Fruit fly (Drosophila melanogaster): ENCODE data around the gene Epg5.
A peak's percentile ranks its signal among the peaks of the same experiment; 100 is the strongest.

Epg5 gene

DNA sequence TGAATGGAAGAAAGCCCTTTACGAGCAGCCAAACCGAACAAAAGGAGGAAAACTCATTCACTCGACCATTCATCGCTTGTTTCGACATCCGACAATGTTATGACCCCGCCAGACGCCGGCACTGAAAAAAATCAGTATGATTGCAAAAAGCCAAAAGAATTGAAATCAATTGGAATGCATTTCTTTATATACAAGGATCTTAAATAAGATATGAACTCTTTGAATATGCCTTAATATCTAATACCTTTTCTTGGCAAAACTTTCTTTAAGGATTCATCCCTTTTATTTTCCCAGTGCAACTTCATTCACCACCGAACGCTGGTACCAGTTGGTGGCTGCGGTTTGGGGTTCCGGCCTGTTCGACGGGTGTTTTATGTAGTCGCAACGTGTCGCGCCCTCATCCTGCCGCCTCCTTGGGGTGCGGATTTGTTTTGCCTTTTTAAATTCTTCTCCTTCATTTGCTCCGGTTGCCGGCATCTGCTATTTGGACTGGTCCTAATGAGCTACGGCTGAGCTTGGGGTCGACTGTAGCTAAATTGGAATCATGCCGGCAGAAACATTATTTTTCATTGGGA is 38.8 kb downstream of the Epg5 start (continued):
- TF ChIP-seq toy (GFP tag; IDR thresholded peaks at IDR 0.05) (peak; percentile 59; the same call in 1 of the 2 replicates), CG4404 (GFP tag; IDR thresholded peaks at IDR 0.05) (peak; percentile 62), CG12299 (tag; optimal IDR thresholded peaks at IDR 0.05) (peak; percentile 82)

DNA sequence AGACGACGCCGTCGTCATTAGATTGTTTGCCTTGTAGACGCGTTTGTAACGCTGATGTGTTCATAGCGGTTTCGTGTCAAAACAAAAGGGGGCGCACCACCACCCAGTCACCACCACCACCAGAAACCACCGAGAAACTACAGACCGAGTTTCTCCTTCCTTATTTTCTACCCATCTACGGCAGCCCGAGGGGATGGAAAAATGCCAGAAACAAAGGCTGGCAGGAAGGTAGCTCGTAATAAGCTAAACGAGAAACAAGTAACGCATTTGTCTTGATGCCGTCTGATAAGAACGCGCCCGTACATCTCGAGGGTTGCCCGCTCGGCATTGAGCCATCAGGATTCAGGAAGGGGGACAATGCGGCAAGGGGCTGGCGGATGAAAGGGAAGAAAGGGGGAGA is 51.2 kb downstream of the Epg5 start:
- TF ChIP-seq Kr (GFP tag; optimal IDR thresholded peaks at IDR 0.05) (no peak), Eip74EF (GFP tag; optimal IDR thresholded peaks at IDR 0.05) (no peak), CG2199 (GFP tag; IDR thresholded peaks at IDR 0.05) (no peak), pros (GFP tag; optimal IDR thresholded peaks at IDR 0.05) (peak; percentile 75), CG10462 (GFP tag; optimal IDR thresholded peaks at IDR 0.05) (no peak), dmrt11E (tag; optimal IDR thresholded peaks at IDR 0.05) (no peak), ash1 (GFP tag; optimal IDR thresholded peaks at IDR 0.05) (no peak), Hr51 (GFP tag; optimal IDR thresholded peaks at IDR 0.05) (no peak), toy (GFP tag; IDR thresholded peaks at IDR 0.05) (no peak), run (tag; optimal IDR thresholded peaks at IDR 0.05) (peak; percentile 11), Hmr (GFP tag; optimal IDR thresholded peaks at IDR 0.05) (no peak), cas (GFP tag; IDR thresholded peaks at IDR 0.05) (no peak), Hey (tag; optimal IDR thresholded peaks at IDR 0.05) (peak; percentile 58), tap (tag; optimal IDR thresholded peaks at IDR 0.05) (no peak), CG8924 (tag; optimal IDR thresholded peaks at IDR 0.05) (no peak), odd (GFP tag; optimal IDR thresholded peaks at IDR 0.05) (no peak), CG32772 (GFP tag; IDR thresholded peaks at IDR 0.05) (no peak), CG11723 (GFP tag; optimal IDR thresholded peaks at IDR 0.05) (no peak), ranshi (GFP tag; IDR thresholded peaks at IDR 0.05) (no peak), abd-A (tag; optimal IDR thresholded peaks at IDR 0.05) (peak; percentile 79)

DNA sequence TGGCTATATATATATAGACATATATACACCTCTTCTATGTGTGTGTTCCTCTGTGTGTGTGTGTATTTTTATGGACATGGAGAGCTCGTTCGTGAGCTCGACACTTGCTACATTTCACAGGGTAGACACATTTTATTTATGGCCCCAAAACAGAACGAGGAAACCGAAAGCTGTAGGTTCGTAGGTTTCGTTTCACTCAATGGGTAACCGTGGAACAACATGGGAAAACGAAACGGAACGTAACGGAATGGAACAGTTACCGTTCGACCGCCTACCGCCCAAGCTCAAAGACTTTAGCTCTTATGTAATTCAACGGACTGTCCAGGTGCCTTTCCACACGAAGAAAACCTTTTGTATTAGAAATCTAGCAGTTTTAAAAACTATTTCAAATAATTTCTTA is 52.4 kb downstream of the Epg5 start:
- TF ChIP-seq Pdp1 (GFP tag; optimal IDR thresholded peaks at IDR 0.05) (peak in 1 of 2 experiments; percentile 7), Deaf1 (tag; optimal IDR thresholded peaks at IDR 0.05) (peak; percentile 22), schlank (tag; optimal IDR thresholded peaks at IDR 0.05) (no peak), abd-A (tag; optimal IDR thresholded peaks at IDR 0.05) (peak; percentile 15), pfk (GFP tag; optimal IDR thresholded peaks at IDR 0.05) (peak; percentile 93)

dm6 chr3R:18705150-18705549 is 53.5 kb downstream of the Epg5 start, which contains the start of the genes ChAT and VAChT:
Gene ChAT (plus strand): TSS chr3R:18705501.
Gene VAChT (plus strand): TSS chr3R:18705501.
- TF ChIP-seq Nf-YB (GFP tag; optimal IDR thresholded peaks at IDR 0.05) (peak; percentile 74), onecut (GFP tag; IDR thresholded peaks at IDR 0.05) (peak; percentile 67; the same call in 1 of the 2 replicates), ewg (GFP tag; optimal IDR thresholded peaks at IDR 0.05) (peak; percentile 86), Deaf1 (tag; optimal IDR thresholded peaks at IDR 0.05) (peak; percentile 31), abd-A (tag; optimal IDR thresholded peaks at IDR 0.05) (peak; percentile 71), crol (GFP tag; IDR thresholded peaks at IDR 0.05) (peak; percentile 33; the same call in 1 of the 2 replicates), Nf-YC (tag; optimal IDR thresholded peaks at IDR 0.05) (peak; percentile 87), pfk (GFP tag; optimal IDR thresholded peaks at IDR 0.05) (peak; percentile 55), CG10267 (tag; optimal IDR thresholded peaks at IDR 0.05) (no peak), CG9727 (GFP tag; optimal IDR thresholded peaks at IDR 0.05) (no peak)

Measured in whole organism, embryonic.